Worm (Caenorhabditis elegans) whole organism, L1 larva: ENCODE measurements around the gene sshk-1.

ENCODE experiments used
- C04F5.9 ChIP-seq: sonication (generic microtip); optimal IDR thresholded peaks from 2 replicates; lab custom pipeline; 2016; ENCODE audit warnings: missing genetic modification characterization, missing compliant biosample characterization
- C16A3.4 ChIP-seq: fragments of 150-350 bp; optimal IDR thresholded peaks from 2 replicates; lab custom pipeline; 2014; ENCODE audit warnings: missing biosample characterization, missing genetic modification characterization
- C34B4.2 ChIP-seq: sonication (generic microtip); optimal IDR thresholded peaks from 2 replicates; lab custom pipeline; 2017; ENCODE audit warnings: mild to moderate bottlenecking, missing genetic modification characterization, missing compliant biosample characterization
- F16B12.6 ChIP-seq: fragments of 150-350 bp; optimal IDR thresholded peaks from 2 replicates; lab custom pipeline; 2014; ENCODE audit warnings: missing biosample characterization, missing genetic modification characterization
- Y116A8C.19 ChIP-seq: sonication (generic microtip); optimal IDR thresholded peaks from 2 replicates; lab custom pipeline; 2016; ENCODE audit warnings: missing compliant biosample characterization, missing genetic modification characterization, borderline replicate concordance
- alr-1 ChIP-seq: fragments of 200-800 bp; sonication (Bioruptor generic); optimal IDR thresholded peaks from 2 replicates; lab custom pipeline; 2018; ENCODE audit warnings: borderline replicate concordance, mild to moderate bottlenecking, missing genetic modification characterization, missing compliant biosample characterization
- ceh-63 ChIP-seq: fragments of 200-800 bp; sonication (Bioruptor generic); optimal IDR thresholded peaks from 2 replicates; lab custom pipeline; 2018; ENCODE audit warnings: mild to moderate bottlenecking, missing genetic modification characterization, missing compliant biosample characterization
- ceh-82 ChIP-seq, 3 experiments: fragments of 150-350 bp in 1 of 3; sonication (generic microtip) in 2 of 3; optimal IDR thresholded peaks; 2 replicates each; lab custom pipeline; 2014 to 2017; ENCODE audit warnings: missing biosample characterization in 3 of 3, missing genetic modification characterization in 3 of 3
- ceh-90 ChIP-seq: sonication (generic microtip); optimal IDR thresholded peaks from 2 replicates; lab custom pipeline; 2016; ENCODE audit warnings: missing genetic modification characterization, missing compliant biosample characterization
- dpl-1 ChIP-seq, 3 experiments: fragments of 150-350 bp in 2 of 3; sonication (generic microtip) in 1 of 3; optimal IDR thresholded peaks; 2 replicates each; lab custom pipeline; 2014 to 2017; ENCODE audit warnings: missing biosample characterization in 3 of 3, missing genetic modification characterization in 3 of 3, missing genetic modification reagents in 3 of 3
- dsc-1 ChIP-seq: sonication (generic microtip); optimal IDR thresholded peaks from 2 replicates; lab custom pipeline; 2016; ENCODE audit warnings: mild to moderate bottlenecking, missing genetic modification characterization, missing compliant biosample characterization
- efl-1 ChIP-seq, 4 experiments: fragments of 150-350 bp; optimal IDR thresholded peaks in 3 of 4; peaks in 1 of 4; 1 replicate in 1 of 4; 2 replicates in 3 of 4; lab custom pipeline; 2014; ENCODE audit warnings: missing biosample characterization in 2 of 4, missing genetic modification characterization in 2 of 4, missing genetic modification reagents in 2 of 4
- egl-27 ChIP-seq, 2 experiments: fragments of 150-350 bp in 1 of 2; sonication (generic microtip); optimal IDR thresholded peaks; 3 replicates each; lab custom pipeline; 2017 to 2018; ENCODE audit warnings: missing biosample characterization in 2 of 2, missing genetic modification characterization in 2 of 2, missing genetic modification reagents in 2 of 2
- elt-2 ChIP-seq: sonication (generic microtip); optimal IDR thresholded peaks from 2 replicates; lab custom pipeline; 2016; ENCODE audit warnings: missing genetic modification characterization, mild to moderate bottlenecking, inconsistent platforms, missing compliant biosample characterization, missing genetic modification reagents
- elt-3 ChIP-seq, 6 experiments: fragments of 150-350 bp in 1 of 6; sonication (generic microtip); optimal IDR thresholded peaks; 2 replicates each; lab custom pipeline; 2017 to 2018; ENCODE audit warnings: missing biosample characterization in 6 of 6, missing genetic modification characterization in 6 of 6, inconsistent platforms in 1 of 6
- fos-1 ChIP-seq: fragments of 150-350 bp; optimal IDR thresholded peaks from 2 replicates; lab custom pipeline; 2014; ENCODE audit warnings: missing biosample characterization, missing genetic modification characterization
- grh-1 ChIP-seq: fragments of 200-800 bp; sonication (Bioruptor generic); IDR thresholded peaks from 2 replicates; pipeline ENCODE4 v1.3.6; 2022; ENCODE audit warnings: missing genetic modification reagents, missing genetic modification characterization, missing compliant biosample characterization
- irx-1 ChIP-seq: sonication (generic microtip); optimal IDR thresholded peaks from 2 replicates; lab custom pipeline; 2016; ENCODE audit warnings: missing genetic modification characterization, missing compliant biosample characterization
- jun-1 ChIP-seq: fragments of 150-350 bp; optimal IDR thresholded peaks from 2 replicates; lab custom pipeline; 2014; ENCODE audit warnings: missing biosample characterization, missing genetic modification reagents, missing genetic modification characterization
- lin-13 ChIP-seq: fragments of 150-350 bp; optimal IDR thresholded peaks from 2 replicates; lab custom pipeline; 2014; ENCODE audit warnings: missing biosample characterization, missing genetic modification reagents, missing genetic modification characterization
- lin-15B ChIP-seq: fragments of 150-350 bp; sonication (generic microtip); optimal IDR thresholded peaks from 3 replicates; lab custom pipeline; 2014; ENCODE audit warnings: missing biosample characterization, missing genetic modification characterization
- lin-39 ChIP-seq: fragments of 150-350 bp; optimal IDR thresholded peaks from 2 replicates; lab custom pipeline; 2014; ENCODE audit warnings: missing biosample characterization, missing genetic modification reagents, missing genetic modification characterization
- lir-3 ChIP-seq: sonication (generic microtip); optimal IDR thresholded peaks from 2 replicates; lab custom pipeline; 2016; ENCODE audit warnings: mild to moderate bottlenecking, missing genetic modification characterization, moderate library complexity, missing compliant biosample characterization; ENCODE audit not compliant: poor library complexity
- lsy-2 ChIP-seq, 2 experiments: fragments of 150-350 bp; optimal IDR thresholded peaks; 2 replicates each; lab custom pipeline; 2014; ENCODE audit warnings: missing biosample characterization in 2 of 2, missing genetic modification characterization in 2 of 2
- mdl-1 ChIP-seq, 2 experiments: fragments of 150-350 bp; optimal IDR thresholded peaks; 2 replicates each; lab custom pipeline; 2014 to 2017; ENCODE audit warnings: missing biosample characterization in 2 of 2, missing genetic modification characterization in 2 of 2, inconsistent platforms in 1 of 2
- mef-2 ChIP-seq: fragments of 150-350 bp; optimal IDR thresholded peaks from 2 replicates; lab custom pipeline; 2014; ENCODE audit warnings: missing biosample characterization, missing genetic modification characterization
- nhr-19 ChIP-seq: fragments of 200-800 bp; sonication (Bioruptor generic); conservative IDR thresholded peaks from 2 replicates; pipeline ENCODE4 v1.3.6; 2022; ENCODE audit warnings: missing genetic modification characterization, missing compliant biosample characterization
- nhr-20 ChIP-seq: sonication (generic microtip); optimal IDR thresholded peaks from 2 replicates; lab custom pipeline; 2016; ENCODE audit warnings: mild to moderate bottlenecking, missing genetic modification characterization, missing compliant biosample characterization
- nhr-28 ChIP-seq: fragments of 150-350 bp; optimal IDR thresholded peaks from 2 replicates; lab custom pipeline; 2014; ENCODE audit warnings: missing biosample characterization, missing genetic modification characterization
- nhr-47 ChIP-seq: sonication (generic microtip); optimal IDR thresholded peaks from 2 replicates; lab custom pipeline; 2016; ENCODE audit warnings: mild to moderate bottlenecking, missing genetic modification characterization, moderate library complexity, missing compliant biosample characterization
- nhr-71 ChIP-seq: sonication (generic microtip); optimal IDR thresholded peaks from 2 replicates; lab custom pipeline; 2016; ENCODE audit warnings: mild to moderate bottlenecking, missing genetic modification characterization, moderate library complexity, missing compliant biosample characterization
- nhr-76 ChIP-seq: sonication (generic microtip); optimal IDR thresholded peaks from 2 replicates; lab custom pipeline; 2017; ENCODE audit warnings: missing biosample characterization, missing genetic modification characterization
- nhr-77 ChIP-seq: fragments of 150-350 bp; optimal IDR thresholded peaks from 2 replicates; lab custom pipeline; 2014; ENCODE audit warnings: missing biosample characterization, missing genetic modification characterization
- nhr-85 ChIP-seq: sonication (generic microtip); peaks from one replicate; lab custom pipeline; 2016; ENCODE audit warnings: missing genetic modification characterization, inconsistent platforms, missing compliant biosample characterization
- pax-3 ChIP-seq: fragments of 200-800 bp; sonication (Bioruptor generic); optimal IDR thresholded peaks from 2 replicates; lab custom pipeline; 2018; ENCODE audit warnings: mild to moderate bottlenecking, missing genetic modification characterization, moderate library complexity, missing compliant biosample characterization
- snpc-4 ChIP-seq: fragments of 150-350 bp; optimal IDR thresholded peaks from 2 replicates; lab custom pipeline; 2014; ENCODE audit warnings: missing biosample characterization, missing genetic modification characterization
- sptf-1 ChIP-seq: fragments of 150-350 bp; optimal IDR thresholded peaks from 2 replicates; lab custom pipeline; 2014; ENCODE audit warnings: missing biosample characterization, missing genetic modification characterization
- sup-37 ChIP-seq: fragments of 200-800 bp; sonication (Bioruptor generic); optimal IDR thresholded peaks from 2 replicates; lab custom pipeline; 2018; ENCODE audit warnings: mild to moderate bottlenecking, missing genetic modification characterization, missing compliant biosample characterization
- swsn-7 ChIP-seq: sonication (generic microtip); optimal IDR thresholded peaks from 2 replicates; lab custom pipeline; 2016; ENCODE audit warnings: missing genetic modification characterization, missing compliant biosample characterization
- unc-130 ChIP-seq: fragments of 150-350 bp; optimal IDR thresholded peaks from 2 replicates; lab custom pipeline; 2017; ENCODE audit warnings: missing biosample characterization, missing genetic modification characterization, inconsistent platforms
- unc-30 ChIP-seq: sonication (generic microtip); optimal IDR thresholded peaks from 2 replicates; lab custom pipeline; 2017; ENCODE audit warnings: missing biosample characterization, missing genetic modification characterization
- unc-98 ChIP-seq: fragments of 200-800 bp; sonication (Bioruptor generic); IDR thresholded peaks from 2 replicates; pipeline ENCODE4 v1.3.6; 2022; ENCODE audit warnings: missing genetic modification characterization, missing compliant biosample characterization
- vab-15 ChIP-seq: sonication (generic microtip); optimal IDR thresholded peaks from 2 replicates; lab custom pipeline; 2017; ENCODE audit warnings: missing genotype, mild to moderate bottlenecking, missing genetic modification characterization, missing compliant biosample characterization
- xbp-1 ChIP-seq: sonication (generic microtip); optimal IDR thresholded peaks from 2 replicates; lab custom pipeline; 2016; ENCODE audit warnings: missing genetic modification characterization, missing compliant biosample characterization
- ztf-11 ChIP-seq, 2 experiments: sonication (generic microtip); optimal IDR thresholded peaks; 2 replicates each; lab custom pipeline; 2016 to 2017; ENCODE audit warnings: missing genetic modification characterization in 2 of 2, missing biosample characterization in 1 of 2, missing compliant biosample characterization in 1 of 2

The sshk-1 gene

ce11 chrV:20838565-20838964 is 22.6 kb downstream of the sshk-1 start, which contains the start of gene exos-7:
Gene exos-7 (plus strand): TSS chrV:20838865.
- TF ChIP-seq pax-3 (tag; lab: Kevin White, UChicago) (no peak), vab-15 (tag; lab: Kevin White, UChicago) (no peak), nhr-20 (tag; lab: Kevin White, UChicago) (no peak), unc-30 (tag; lab: Kevin White, UChicago) (no peak), dpl-1 (GFP tag; optimal IDR thresholded peaks at IDR 0.05; lab: Kevin White, UChicago) (no peak), nhr-85 (peak; percentile 51), nhr-19 (GFP tag; lab: Robert Waterston, UW) (no peak), ztf-11 (tag; optimal IDR thresholded peaks at IDR 0.05; lab: Kevin White, UChicago) (no peak), sup-37 (GFP tag; lab: Kevin White, UChicago) (no peak)

ce11 chrV:20841484-20841883 is 25.5 kb downstream of the sshk-1 start:
- no peak for TF ChIP-seq fos-1 (tag; lab: Kevin White, UChicago)
- no peak for TF ChIP-seq nhr-71
- no peak for TF ChIP-seq lin-39
- no peak for TF ChIP-seq xbp-1 (tag; lab: Kevin White, UChicago)
- TF ChIP-seq vab-15 (tag; lab: Kevin White, UChicago) = no peak
- no peak for TF ChIP-seq nhr-77 (tag; lab: Kevin White, UChicago)

- TF ChIP-seq lsy-2 (tag; optimal IDR thresholded peaks at IDR 0.05; lab: Kevin White, UChicago) = peak; percentile 96 to 99
- TF ChIP-seq Y116A8C.19 (tag; lab: Kevin White, UChicago) = no peak
- TF ChIP-seq ceh-82 (tag; optimal IDR thresholded peaks at IDR 0.05; lab: Kevin White, UChicago) = peak; percentile 71 to 84 (median 77)
- peak; percentile 66 for TF ChIP-seq lin-13 (GFP tag; lab: Kevin White, UChicago)
- peak; percentile 38; the same call in 1 of the 2 replicates for TF ChIP-seq grh-1 (GFP tag; lab: Robert Waterston, UW)
- TF ChIP-seq ceh-63 (GFP tag; lab: Kevin White, UChicago) = no peak
- TF ChIP-seq egl-27 (tag; optimal IDR thresholded peaks at IDR 0.05; lab: Kevin White, UChicago) = no peak
- TF ChIP-seq vab-15 (tag; lab: Kevin White, UChicago) = peak; percentile 25
- TF ChIP-seq elt-3 (tag; optimal IDR thresholded peaks at IDR 0.05; lab: Kevin White, UChicago) = peak in 2 of 6 experiments; percentile 34 to 35
- peak; percentile 98 for TF ChIP-seq F16B12.6 (tag; lab: Kevin White, UChicago)
- TF ChIP-seq nhr-28 (tag; lab: Kevin White, UChicago) = no peak
- TF ChIP-seq nhr-71 = peak; percentile 89
- no peak for TF ChIP-seq alr-1 (tag; lab: Kevin White, UChicago)
- TF ChIP-seq lir-3 (tag; lab: Kevin White, UChicago) = no peak
- peak; percentile 68 to 70 for TF ChIP-seq efl-1 (optimal IDR thresholded peaks at IDR 0.05; lab: Kevin White, UChicago)
- TF ChIP-seq efl-1 (GFP tag; optimal IDR thresholded peaks at IDR 0.05 in 1 of 2; lab: Kevin White, UChicago) = peak; percentile 70 to 95
- no peak for TF ChIP-seq unc-30 (tag; lab: Kevin White, UChicago)
- peak; percentile 75 for TF ChIP-seq irx-1 (tag; lab: Kevin White, UChicago)
- peak; percentile 57 for TF ChIP-seq snpc-4 (tag; lab: Kevin White, UChicago)
- TF ChIP-seq mef-2 = no peak
- peak; percentile 91 for TF ChIP-seq unc-130 (tag; lab: Kevin White, UChicago)
- peak; percentile 84 for TF ChIP-seq nhr-19 (GFP tag; lab: Robert Waterston, UW)
- TF ChIP-seq unc-98 = no peak
- TF ChIP-seq sptf-1 (tag; lab: Kevin White, UChicago) = no peak
- TF ChIP-seq ceh-90 (tag; lab: Kevin White, UChicago) = peak; percentile 19
- peak; percentile 25 for TF ChIP-seq lin-15B (tag; lab: Kevin White, UChicago)
- peak; percentile 8 for TF ChIP-seq elt-2 (tag; lab: Kevin White, UChicago)
- no peak for TF ChIP-seq C34B4.2 (tag; lab: Kevin White, UChicago)
- no peak for TF ChIP-seq C04F5.9 (tag; lab: Kevin White, UChicago)
- TF ChIP-seq jun-1 (tag; lab: Kevin White, UChicago) = peak; percentile 81
- peak; percentile 84 for TF ChIP-seq C16A3.4 (tag; lab: Kevin White, UChicago)
- TF ChIP-seq nhr-47 = peak; percentile 88
- TF ChIP-seq nhr-77 (tag; lab: Kevin White, UChicago) = peak; percentile 75
- peak; percentile 77 for TF ChIP-seq dsc-1 (tag; lab: Kevin White, UChicago)
- TF ChIP-seq swsn-7 (tag; lab: Kevin White, UChicago) = peak; percentile 88
- TF ChIP-seq sup-37 (GFP tag; lab: Kevin White, UChicago) = no peak
- TF ChIP-seq xbp-1 (tag; lab: Kevin White, UChicago) = peak; percentile 76
- TF ChIP-seq nhr-76 = no peak
- TF ChIP-seq mdl-1 (tag; optimal IDR thresholded peaks at IDR 0.05; lab: Kevin White, UChicago) = peak in 1 of 2 experiments; percentile 66
Measured at ce11 chrV:20845524-20846208, 29.7 kb downstream of the sshk-1 start, which contains the start of the genes F31D4.2 and fkb-6. Gene F31D4.2 (minus strand): TSS chrV:20845546. Gene fkb-6 (plus strand): TSS chrV:20846158.
